Fruit fly (Drosophila melanogaster): Measurements from ENCODE around the gene CG46394.

The CG46394 gene

dm6 chr3L:11555662-11556460, 44.3 kb upstream of the CG46394 start (continued):
- TF ChIP-seq Nf-YC (tag; optimal IDR thresholded peaks at IDR 0.05) = peak; percentile 50
- peak; percentile 45 for TF ChIP-seq sd (tag; optimal IDR thresholded peaks at IDR 0.05)
- peak; percentile 86 for TF ChIP-seq CG14710 (tag; optimal IDR thresholded peaks at IDR 0.05)
- TF ChIP-seq Trl (optimal IDR thresholded peaks at IDR 0.05) = no peak
- peak; percentile 32 for TF ChIP-seq Trl (GFP tag; optimal IDR thresholded peaks at IDR 0.05)
- TF ChIP-seq CG18476 (GFP tag; optimal IDR thresholded peaks at IDR 0.05) = peak; percentile 45
- TF ChIP-seq lmd (GFP tag; IDR thresholded peaks at IDR 0.05) = peak; percentile 66
- TF ChIP-seq CG1233 (GFP tag; optimal IDR thresholded peaks at IDR 0.05) = peak; percentile 68
- TF ChIP-seq vvl (GFP tag; IDR thresholded peaks at IDR 0.05) = peak; percentile 78
- peak; percentile 89 for TF ChIP-seq CG18262 (tag; optimal IDR thresholded peaks at IDR 0.05)
- peak; percentile 35 for TF ChIP-seq CG1792 (GFP tag; optimal IDR thresholded peaks at IDR 0.05)
- peak; percentile 20 for TF ChIP-seq Side (GFP tag; optimal IDR thresholded peaks at IDR 0.05)
- peak; percentile 74 for TF ChIP-seq row (GFP tag; IDR thresholded peaks at IDR 0.05)
- peak; percentile 69 for TF ChIP-seq CG3838 (GFP tag; optimal IDR thresholded peaks at IDR 0.05)
- TF ChIP-seq MTF-1 (GFP tag; optimal IDR thresholded peaks at IDR 0.05; ENCODE audit: borderline replicate concordance) = no peak
- no peak for TF ChIP-seq tup (GFP tag; optimal IDR thresholded peaks at IDR 0.05)
- peak; percentile 66 for TF ChIP-seq Deaf1 (tag; optimal IDR thresholded peaks at IDR 0.05)
- peak; percentile 67 for TF ChIP-seq CG1602 (GFP tag; optimal IDR thresholded peaks at IDR 0.05)
- TF ChIP-seq repo (GFP tag; optimal IDR thresholded peaks at IDR 0.05) = no peak
- TF ChIP-seq CG15601 (tag; optimal IDR thresholded peaks at IDR 0.05) = peak; percentile 84
- TF ChIP-seq Fer2 (tag; optimal IDR thresholded peaks at IDR 0.05) = peak; percentile 50
- TF ChIP-seq peb (GFP tag; IDR thresholded peaks at IDR 0.05) = peak; percentile 9; the same call in 1 of the 2 replicates
- 0 out of 3 replicates have a peak, but pooled peaks have one; percentile 36 for TF ChIP-seq Aef1 (GFP tag; IDR thresholded peaks at IDR 0.05)
- no peak for TF ChIP-seq CG9797 (GFP tag; optimal IDR thresholded peaks at IDR 0.05)
- TF ChIP-seq gce (GFP tag; IDR thresholded peaks at IDR 0.05) = peak; percentile 26; the same call in 1 of the 3 replicates
- TF ChIP-seq PHDP (tag; optimal IDR thresholded peaks at IDR 0.05) = peak; percentile 86
- peak; percentile 88 for TF ChIP-seq CG7839 (tag; optimal IDR thresholded peaks at IDR 0.05)
- no peak for TF ChIP-seq NK7.1 (GFP tag; optimal IDR thresholded peaks at IDR 0.05)
- TF ChIP-seq CG12659 (GFP tag; optimal IDR thresholded peaks at IDR 0.05) = peak; percentile 71
- no peak for TF ChIP-seq CG43689 (GFP tag; IDR thresholded peaks at IDR 0.05)
- peak; percentile 76 for TF ChIP-seq Bteb2 (GFP tag; optimal IDR thresholded peaks at IDR 0.05)
- TF ChIP-seq CG17802 (tag; optimal IDR thresholded peaks at IDR 0.05) = no peak
- peak; percentile 34 for TF ChIP-seq Jarid2 (GFP tag; optimal IDR thresholded peaks at IDR 0.05)
- TF ChIP-seq ERR (GFP tag; optimal IDR thresholded peaks at IDR 0.05) = peak; percentile 24
- peak; percentile 44 for TF ChIP-seq mam (GFP tag; optimal IDR thresholded peaks at IDR 0.05)
- peak; percentile 46 for TF ChIP-seq CG10654 (GFP tag; optimal IDR thresholded peaks at IDR 0.05)
- TF ChIP-seq CG12071 (GFP tag; optimal IDR thresholded peaks at IDR 0.05) = peak; percentile 18
- TF ChIP-seq nmo (GFP tag; optimal IDR thresholded peaks at IDR 0.05) = peak; percentile 85
- TF ChIP-seq E2f2 (GFP tag; IDR thresholded peaks at IDR 0.05) = peak; percentile 36; the same call in 1 of the 2 replicates
- TF ChIP-seq CG7786 (GFP tag; optimal IDR thresholded peaks at IDR 0.05) = peak; percentile 5
- peak; percentile 46; the same call in 1 of the 2 replicates for TF ChIP-seq wdn (GFP tag; IDR thresholded peaks at IDR 0.05)
- no peak for TF ChIP-seq z (GFP tag; IDR thresholded peaks at IDR 0.05)
- peak in 1 of 2 experiments; percentile 77 for TF ChIP-seq Dfd (GFP tag; optimal IDR thresholded peaks at IDR 0.05)
- no peak for TF ChIP-seq YL-1 (GFP tag; optimal IDR thresholded peaks at IDR 0.05)
- TF ChIP-seq Scr (GFP tag; IDR thresholded peaks at IDR 0.05; ENCODE audit: partially characterized antibody) = no peak
- peak; percentile 67 for TF ChIP-seq Dbx (GFP tag; IDR thresholded peaks at IDR 0.05)
- TF ChIP-seq crp (GFP tag; optimal IDR thresholded peaks at IDR 0.05) = peak in 1 of 2 experiments; percentile 0
- peak; percentile 31 for TF ChIP-seq CG31365 (tag; optimal IDR thresholded peaks at IDR 0.05)
- peak; percentile 49 for TF ChIP-seq CG6854 (GFP tag; optimal IDR thresholded peaks at IDR 0.05)

Data from whole organism, embryonic.